Worm (Caenorhabditis elegans) whole organism, young adult: ENCODE results near the gene dnc-1.

ENCODE experiments used
- B0019.2 ChIP-seq: fragments of 200-800 bp; sonication (Bioruptor generic); conservative IDR thresholded peaks from 2 replicates; pipeline ENCODE4 v1.3.6; 2022; ENCODE audit warnings: missing genetic modification reagents, missing genetic modification characterization, missing compliant biosample characterization
- B0035.1 ChIP-seq: sonication (generic microtip); optimal IDR thresholded peaks from 2 replicates; lab custom pipeline; 2016; ENCODE audit warnings: missing genetic modification characterization, mild to moderate bottlenecking, missing compliant biosample characterization, missing genotype, missing genetic modification reagents
- F49E8.2 ChIP-seq: sonication (generic microtip); optimal IDR thresholded peaks from 3 replicates; lab custom pipeline; 2017; ENCODE audit warnings: missing genetic modification characterization, mild to moderate bottlenecking, missing compliant biosample characterization, antibody characterized with exemption, moderate library complexity; ENCODE audit not compliant: insufficient read depth
- F57C9.4 ChIP-seq: sonication (generic microtip); optimal IDR thresholded peaks from 2 replicates; lab custom pipeline; 2017; ENCODE audit warnings: mild to moderate bottlenecking, missing genetic modification characterization, missing compliant biosample characterization
- K12H6.12 ChIP-seq: fragments of 200-800 bp; sonication (Bioruptor generic); optimal IDR thresholded peaks from 2 replicates; lab custom pipeline; 2018; ENCODE audit warnings: mild to moderate bottlenecking, missing genetic modification characterization, missing compliant biosample characterization
- T26A5.8 ChIP-seq: sonication (generic microtip); optimal IDR thresholded peaks from 2 replicates; lab custom pipeline; 2016; ENCODE audit warnings: missing genetic modification characterization, missing compliant biosample characterization
- Y56A3A.18 ChIP-seq: fragments of 200-800 bp; sonication (Bioruptor generic); IDR thresholded peaks from 2 replicates; pipeline ENCODE4 v1.3.6; 2022; ENCODE audit warnings: missing genetic modification reagents, missing genetic modification characterization, missing compliant biosample characterization
- Y67H2A.10 ChIP-seq: fragments of 200-800 bp; sonication (Bioruptor generic); conservative IDR thresholded peaks from 2 replicates; pipeline ENCODE4 v1.3.6; 2022; ENCODE audit warnings: missing genetic modification reagents, missing genetic modification characterization, missing compliant biosample characterization
- Y95B8A.8 ChIP-seq: fragments of 200-800 bp; sonication (Bioruptor generic); IDR thresholded peaks from 2 replicates; pipeline ENCODE4 v1.3.6; 2022; ENCODE audit warnings: missing genetic modification reagents, missing genetic modification characterization, missing compliant biosample characterization
- ama-1 ChIP-seq, 3 experiments: fragments of 150-350 bp in 1 of 3; sonication (generic microtip) in 2 of 3; optimal IDR thresholded peaks; 2 replicates each; lab custom pipeline; 2014 to 2018; ENCODE audit warnings: missing biosample characterization in 2 of 3, missing genetic modification characterization in 2 of 3, missing genetic modification reagents in 2 of 3
- aptf-3 ChIP-seq: fragments of 200-800 bp; sonication (Bioruptor generic); IDR thresholded peaks from 2 replicates; pipeline ENCODE4 v1.3.6; 2022; ENCODE audit warnings: missing genetic modification characterization, missing compliant biosample characterization
- athp-1 ChIP-seq: sonication (generic microtip); optimal IDR thresholded peaks from 2 replicates; lab custom pipeline; 2017; ENCODE audit warnings: mild to moderate bottlenecking, missing genetic modification characterization, missing compliant biosample characterization
- attf-6 ChIP-seq: fragments of 200-800 bp; sonication (Bioruptor generic); IDR thresholded peaks from 2 replicates; pipeline ENCODE4 v1.3.6; 2022; ENCODE audit warnings: missing genetic modification reagents, missing genetic modification characterization, missing compliant biosample characterization
- bed-1 ChIP-seq: fragments of 200-800 bp; sonication (Bioruptor generic); IDR thresholded peaks from 2 replicates; pipeline ENCODE4 v1.3.6; 2022; ENCODE audit warnings: missing genetic modification reagents, missing genetic modification characterization, missing compliant biosample characterization
- bed-2 ChIP-seq: fragments of 200-800 bp; sonication (Bioruptor generic); IDR thresholded peaks from 2 replicates; pipeline ENCODE4 v1.3.6; 2022; ENCODE audit warnings: missing genetic modification reagents, missing genetic modification characterization, missing compliant biosample characterization
- cebp-2 ChIP-seq: fragments of 200-800 bp; sonication (Bioruptor generic); IDR thresholded peaks from 2 replicates; pipeline ENCODE4 v1.3.6; 2022; ENCODE audit warnings: missing genetic modification characterization, missing compliant biosample characterization
- ceh-27 ChIP-seq: fragments of 200-800 bp; sonication (Bioruptor generic); optimal IDR thresholded peaks from 2 replicates; lab custom pipeline; 2018; ENCODE audit warnings: mild to moderate bottlenecking, missing genetic modification characterization, moderate library complexity, missing compliant biosample characterization
- die-1 ChIP-seq: sonication (generic microtip); optimal IDR thresholded peaks from 2 replicates; lab custom pipeline; 2016; ENCODE audit warnings: missing genotype, mild to moderate bottlenecking, missing genetic modification characterization, missing compliant biosample characterization
- dox-1 ChIP-seq: fragments of 200-800 bp; sonication (Bioruptor generic); IDR thresholded peaks from 2 replicates; pipeline ENCODE4 v1.3.6; 2022; ENCODE audit warnings: missing genetic modification reagents, missing genetic modification characterization, missing compliant biosample characterization
- dpl-1 ChIP-seq: fragments of 150-350 bp; optimal IDR thresholded peaks from 2 replicates; lab custom pipeline; 2014; ENCODE audit warnings: missing biosample characterization, missing genetic modification reagents, missing genetic modification characterization
- egrh-3 ChIP-seq: fragments of 200-800 bp; sonication (Bioruptor generic); IDR thresholded peaks from 2 replicates; pipeline ENCODE4 v1.3.6; 2022; ENCODE audit warnings: missing genetic modification reagents, missing genetic modification characterization, missing compliant biosample characterization
- ekl-4 ChIP-seq: fragments of 200-800 bp; sonication (Bioruptor generic); IDR thresholded peaks from 2 replicates; pipeline ENCODE4 v1.3.6; 2022; ENCODE audit warnings: missing genetic modification reagents, missing genetic modification characterization, missing compliant biosample characterization
- hmg-1.2 ChIP-seq: fragments of 200-800 bp; sonication (Bioruptor generic); IDR thresholded peaks from 2 replicates; pipeline ENCODE4 v1.3.6; 2022; ENCODE audit warnings: missing genetic modification reagents, missing genetic modification characterization, missing compliant biosample characterization
- hmg-20 ChIP-seq: fragments of 200-800 bp; sonication (Bioruptor generic); IDR thresholded peaks from 2 replicates; pipeline ENCODE4 v1.3.6; 2022; ENCODE audit warnings: missing genetic modification reagents, missing genetic modification characterization, missing compliant biosample characterization
- hrde-1 ChIP-seq: sonication (generic microtip); optimal IDR thresholded peaks from 2 replicates; lab custom pipeline; 2016; ENCODE audit warnings: missing genetic modification characterization, mild to moderate bottlenecking, missing compliant biosample characterization, moderate library complexity, missing genotype, missing genetic modification reagents, borderline replicate concordance
- lag-1 ChIP-seq: fragments of 200-800 bp; sonication (Bioruptor generic); IDR thresholded peaks from 2 replicates; pipeline ENCODE4 v1.3.6; 2022; ENCODE audit warnings: missing genetic modification reagents, missing genetic modification characterization, missing compliant biosample characterization
- let-607 ChIP-seq, 2 experiments: fragments of 200-800 bp in 1 of 2; sonication (Bioruptor generic) in 1 of 2; sonication (generic microtip) in 1 of 2; optimal IDR thresholded peaks; 2 replicates each; lab custom pipeline; 2016 to 2018; ENCODE audit warnings: mild to moderate bottlenecking in 2 of 2, missing compliant biosample characterization in 2 of 2, missing genetic modification characterization in 2 of 2, moderate library complexity in 2 of 2, missing genotype in 1 of 2
- lin-26 ChIP-seq: fragments of 200-800 bp; sonication (Bioruptor generic); IDR thresholded peaks from 2 replicates; pipeline ENCODE4 v1.3.6; 2022; ENCODE audit warnings: missing genetic modification reagents, missing genetic modification characterization, missing compliant biosample characterization
- lir-1 ChIP-seq: fragments of 200-800 bp; sonication (Bioruptor generic); conservative IDR thresholded peaks from 2 replicates; pipeline ENCODE4 v1.3.6; 2022; ENCODE audit warnings: missing genetic modification reagents, missing genetic modification characterization, missing compliant biosample characterization
- madf-6 ChIP-seq: fragments of 200-800 bp; sonication (Bioruptor generic); IDR thresholded peaks from 2 replicates; pipeline ENCODE4 v1.3.6; 2022; ENCODE audit warnings: missing genetic modification reagents, missing genetic modification characterization, missing compliant biosample characterization
- mel-28 ChIP-seq: sonication (generic microtip); optimal IDR thresholded peaks from 2 replicates; lab custom pipeline; 2016; ENCODE audit warnings: borderline replicate concordance, mild to moderate bottlenecking, missing genetic modification characterization, missing compliant biosample characterization
- nfyb-1 ChIP-seq: fragments of 200-800 bp; sonication (Bioruptor generic); IDR thresholded peaks from 2 replicates; pipeline ENCODE4 v1.3.6; 2022; ENCODE audit warnings: missing genetic modification reagents, missing genetic modification characterization, missing compliant biosample characterization
- nhr-90 ChIP-seq: sonication (generic microtip); optimal IDR thresholded peaks from 2 replicates; lab custom pipeline; 2016; ENCODE audit warnings: missing genotype, mild to moderate bottlenecking, missing genetic modification characterization, missing compliant biosample characterization
- rcor-1 ChIP-seq: fragments of 200-800 bp; sonication (Bioruptor generic); IDR thresholded peaks from 2 replicates; pipeline ENCODE4 v1.3.6; 2022; ENCODE audit warnings: missing genetic modification reagents, missing genetic modification characterization, missing compliant biosample characterization
- rec-8 ChIP-seq, 2 experiments: sonication (generic microtip); optimal IDR thresholded peaks; 2 replicates each; lab custom pipeline; 2016; ENCODE audit warnings: mild to moderate bottlenecking in 2 of 2, missing genetic modification characterization in 2 of 2, missing genetic modification reagents in 2 of 2, missing genotype in 2 of 2, missing biosample characterization in 1 of 2, missing compliant biosample characterization in 1 of 2, moderate library complexity in 1 of 2
- sea-2 ChIP-seq: fragments of 200-800 bp; sonication (Bioruptor generic); IDR thresholded peaks from 2 replicates; pipeline ENCODE4 v1.3.6; 2022; ENCODE audit warnings: missing genetic modification characterization, missing compliant biosample characterization
- snpc-3.4 ChIP-seq: sonication (generic microtip); optimal IDR thresholded peaks from 2 replicates; lab custom pipeline; 2017; ENCODE audit warnings: missing genetic modification characterization, mild to moderate bottlenecking, missing compliant biosample characterization, antibody characterized with exemption, moderate library complexity, missing genotype, missing genetic modification reagents
- snpc-4 ChIP-seq, 5 experiments: fragments of 150-350 bp in 1 of 5; sonication (generic microtip) in 4 of 5; optimal IDR thresholded peaks; 2 replicates each; lab custom pipeline; 2014 to 2018; ENCODE audit warnings: missing genetic modification characterization in 5 of 5, missing biosample characterization in 3 of 5, antibody characterized with exemption in 2 of 5, mild to moderate bottlenecking in 2 of 5, missing compliant biosample characterization in 2 of 5, missing genotype in 2 of 5, moderate library complexity in 2 of 5, missing genetic modification reagents in 1 of 5
- somi-1 ChIP-seq: fragments of 200-800 bp; sonication (Bioruptor generic); optimal IDR thresholded peaks from 2 replicates; lab custom pipeline; 2018; ENCODE audit warnings: mild to moderate bottlenecking, missing genetic modification characterization, missing compliant biosample characterization
- sptf-2 ChIP-seq: fragments of 200-800 bp; sonication (Bioruptor generic); optimal IDR thresholded peaks from 2 replicates; lab custom pipeline; 2018; ENCODE audit warnings: mild to moderate bottlenecking, missing genetic modification characterization, missing compliant biosample characterization
- tbp1 ChIP-seq: fragments of 200-800 bp; sonication (Bioruptor generic); optimal IDR thresholded peaks from 2 replicates; lab custom pipeline; 2018; ENCODE audit warnings: mild to moderate bottlenecking, missing genetic modification characterization, missing compliant biosample characterization
- xnd-1 ChIP-seq: sonication (generic microtip); optimal IDR thresholded peaks from 2 replicates; lab custom pipeline; 2016; ENCODE audit warnings: missing genotype, missing genetic modification reagents, missing genetic modification characterization, missing compliant biosample characterization
- ztf-22 ChIP-seq: fragments of 200-800 bp; sonication (Bioruptor generic); optimal IDR thresholded peaks from 2 replicates; lab custom pipeline; 2018; ENCODE audit warnings: mild to moderate bottlenecking, missing genetic modification characterization, moderate library complexity, missing compliant biosample characterization
- ztf-25 ChIP-seq: fragments of 200-800 bp; sonication (Bioruptor generic); IDR thresholded peaks from 2 replicates; pipeline ENCODE4 v1.3.6; 2022; ENCODE audit warnings: missing genetic modification reagents, missing genetic modification characterization, missing compliant biosample characterization
- ztf-26 ChIP-seq: sonication (generic microtip); optimal IDR thresholded peaks from 2 replicates; lab custom pipeline; 2017; ENCODE audit warnings: missing genetic modification characterization, missing compliant biosample characterization

The dnc-1 gene

DNA sequence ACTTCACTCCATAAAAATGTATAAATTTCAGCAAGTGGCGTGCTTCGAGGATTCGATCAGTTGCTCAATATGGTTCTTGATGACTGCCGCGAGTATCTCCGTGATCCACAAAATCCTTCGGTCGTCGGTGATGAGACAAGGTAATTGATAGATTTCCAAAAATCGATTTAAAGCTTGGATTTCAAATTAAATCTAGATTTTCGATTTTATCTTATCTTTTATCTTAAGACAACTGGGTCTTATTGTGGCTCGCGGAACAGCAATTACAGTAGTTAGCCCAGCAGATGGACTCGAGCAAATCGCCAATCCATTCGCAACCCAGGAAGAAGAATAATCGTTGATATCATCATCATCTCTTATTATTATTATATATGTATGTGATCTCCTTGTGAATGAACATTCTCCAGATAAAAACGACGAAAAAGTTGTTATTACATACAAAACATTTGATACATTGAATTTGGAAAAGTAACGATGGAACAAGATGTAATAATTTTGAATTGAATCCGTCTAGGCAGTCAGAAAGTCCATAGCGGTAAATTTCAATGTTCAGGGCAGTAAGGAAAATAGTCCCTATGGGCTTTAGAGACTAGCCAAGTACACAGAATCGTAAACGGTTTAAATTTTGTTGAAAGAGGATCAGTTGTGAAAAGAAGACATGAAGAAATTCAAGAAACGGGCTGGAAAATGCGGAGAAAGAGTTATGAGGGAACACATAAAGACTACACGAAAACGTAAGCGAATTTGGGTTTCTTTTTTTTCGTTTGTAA, 959 bp upstream of the dnc-1 start (continued):
- TF ChIP-seq mel-28 (tag; lab: Kevin White, UChicago) = peak; percentile 16
- no peak for TF ChIP-seq egrh-3 (GFP tag; lab: Robert Waterston, UW)
- TF ChIP-seq snpc-3.4 = no peak
- TF ChIP-seq dpl-1 (GFP tag; lab: Kevin White, UChicago) = no peak
- TF ChIP-seq attf-6 = no peak
- TF ChIP-seq lin-26 = no peak
- no peak for TF ChIP-seq B0019.2 (GFP tag; lab: Robert Waterston, UW)
- TF ChIP-seq nfyb-1 = peak; percentile 81
- TF ChIP-seq rec-8 (tag; optimal IDR thresholded peaks at IDR 0.05; lab: Kevin White, UChicago) = no peak
- no peak for TF ChIP-seq sptf-2 (GFP tag; lab: Kevin White, UChicago)
- peak; percentile 90 for TF ChIP-seq Y56A3A.18 (GFP tag; lab: Robert Waterston, UW)
- TF ChIP-seq T26A5.8 (tag; lab: Kevin White, UChicago) = no peak
- no peak for TF ChIP-seq nhr-90 (tag; lab: Kevin White, UChicago)
- no peak for TF ChIP-seq somi-1 (GFP tag; lab: Kevin White, UChicago)
- peak; percentile 52; the same call in 1 of the 2 replicates for TF ChIP-seq hmg-20 (GFP tag; lab: Robert Waterston, UW)
- no peak for TF ChIP-seq F49E8.2 (tag; lab: Kevin White, UChicago)
- TF ChIP-seq F57C9.4 (tag; lab: Kevin White, UChicago) = peak; percentile 5
- peak in 1 of 2 experiments; percentile 56 for TF ChIP-seq let-607 (tag; optimal IDR thresholded peaks at IDR 0.05; lab: Kevin White, UChicago)
- TF ChIP-seq ztf-26 (tag; lab: Kevin White, UChicago) = no peak
- 0 out of 2 replicates have a peak, but pooled peaks have one; percentile 19 for TF ChIP-seq bed-1 (GFP tag; lab: Robert Waterston, UW)
- TF ChIP-seq B0035.1 (tag; lab: Kevin White, UChicago) = peak; percentile 33
- no peak for TF ChIP-seq lir-1
- no peak for TF ChIP-seq ztf-22
- TF ChIP-seq aptf-3 (GFP tag; lab: Robert Waterston, UW) = no peak; the same call in 1 of the 2 replicates
- TF ChIP-seq cebp-2 (GFP tag; lab: Robert Waterston, UW) = no peak
- TF ChIP-seq ekl-4 (GFP tag; lab: Robert Waterston, UW) = peak; percentile 46; the same call in 1 of the 2 replicates
- 0 out of 2 replicates have a peak, but pooled peaks have one; percentile 27 for TF ChIP-seq Y67H2A.10 (GFP tag; lab: Robert Waterston, UW)
- peak; percentile 59 for TF ChIP-seq ama-1 (optimal IDR thresholded peaks at IDR 0.05; lab: Kevin White, UChicago)
- peak; percentile 18 to 75 for TF ChIP-seq ama-1 (GFP tag; optimal IDR thresholded peaks at IDR 0.05; lab: Kevin White, UChicago)
- peak; percentile 22; the same call in 1 of the 2 replicates for TF ChIP-seq hmg-1.2 (GFP tag; lab: Robert Waterston, UW)
- no peak for TF ChIP-seq bed-2 (GFP tag; lab: Robert Waterston, UW)
- TF ChIP-seq die-1 = peak; percentile 42
- TF ChIP-seq madf-6 = peak; percentile 41
- TF ChIP-seq Y95B8A.8 = peak; percentile 67
- TF ChIP-seq snpc-4 (GFP tag; optimal IDR thresholded peaks at IDR 0.05; lab: Kevin White, UChicago) = no peak
- TF ChIP-seq snpc-4 (tag; optimal IDR thresholded peaks at IDR 0.05; lab: Kevin White, UChicago) = peak in 2 of 4 experiments; percentile 10 to 11
- no peak for TF ChIP-seq ceh-27 (GFP tag; lab: Kevin White, UChicago)
- TF ChIP-seq sea-2 = no peak
- TF ChIP-seq dox-1 (GFP tag; lab: Robert Waterston, UW) = peak; percentile 21; the same call in 1 of the 2 replicates
- no peak for TF ChIP-seq ztf-25 (GFP tag; lab: Robert Waterston, UW)
- 0 out of 2 replicates have a peak, but pooled peaks have one; percentile 25 for TF ChIP-seq rcor-1 (GFP tag; lab: Robert Waterston, UW)
- TF ChIP-seq K12H6.12 (tag; lab: Kevin White, UChicago) = peak; percentile 61
- peak; percentile 49 for TF ChIP-seq hrde-1 (tag; lab: Kevin White, UChicago)
- TF ChIP-seq tbp1 (GFP tag; lab: Kevin White, UChicago) = no peak
- TF ChIP-seq xnd-1 = no peak
- TF ChIP-seq lag-1 (GFP tag; lab: Robert Waterston, UW) = 0 out of 2 replicates have a peak, but pooled peaks have one; percentile 57
- peak; percentile 90 for TF ChIP-seq athp-1 (tag; lab: Kevin White, UChicago)
